Fruit fly (Drosophila melanogaster) whole organism, embryonic: ENCODE data around the gene CG18598.

ENCODE experiments used
- Adf1 ChIP-seq: fragments of 200-800 bp; sonication (Bioruptor generic); IDR thresholded peaks from 2 replicates; pipeline ENCODE4 v1.3.6; 2022; ENCODE audit warnings: missing biosample characterization, missing genetic modification characterization
- Atf-2 ChIP-seq: fragments of 200-800 bp; sonication (Bioruptor generic); optimal IDR thresholded peaks from 2 replicates; lab custom pipeline; 2016; ENCODE audit warnings: missing biosample characterization, missing genetic modification characterization
- B-H2 ChIP-seq: fragments of 200-800 bp; sonication (Bioruptor generic); optimal IDR thresholded peaks from 2 replicates; lab custom pipeline; 2018; ENCODE audit warnings: missing biosample characterization, mild to moderate bottlenecking, missing genetic modification characterization
- CG10147 ChIP-seq: fragments of 200-800 bp; sonication (Bioruptor generic); optimal IDR thresholded peaks from 2 replicates; lab custom pipeline; 2019; ENCODE audit warnings: missing biosample characterization, mild to moderate bottlenecking, missing genetic modification characterization, moderate library complexity
- CG10565 ChIP-seq: fragments of 200-800 bp; sonication (Bioruptor generic); optimal IDR thresholded peaks from 3 replicates; lab custom pipeline; 2016; ENCODE audit warnings: missing biosample characterization, mild to moderate bottlenecking, missing genetic modification characterization
- CG10979 ChIP-seq: fragments of 200-800 bp; sonication (Bioruptor generic); optimal IDR thresholded peaks from 2 replicates; lab custom pipeline; 2018; ENCODE audit warnings: missing biosample characterization, mild to moderate bottlenecking, missing genetic modification characterization, moderate library complexity
- CG12659 ChIP-seq: fragments of 200-800 bp; sonication (Bioruptor generic); optimal IDR thresholded peaks from 3 replicates; lab custom pipeline; 2017; ENCODE audit warnings: mild to moderate bottlenecking, missing biosample characterization, missing genetic modification reagents, missing genetic modification characterization
- CG13424 ChIP-seq: fragments of 200-800 bp; sonication (Bioruptor generic); optimal IDR thresholded peaks from 2 replicates; lab custom pipeline; 2019; ENCODE audit warnings: missing biosample characterization, mild to moderate bottlenecking, missing genetic modification characterization, moderate library complexity
- CG13894 ChIP-seq: fragments of 200-800 bp; sonication (Bioruptor generic); optimal IDR thresholded peaks from 3 replicates; lab custom pipeline; 2018; ENCODE audit warnings: missing biosample characterization, mild to moderate bottlenecking, missing genetic modification characterization, moderate library complexity
- CG17385 ChIP-seq: fragments of 200-800 bp; sonication (Bioruptor generic); optimal IDR thresholded peaks from 3 replicates; lab custom pipeline; 2018; ENCODE audit warnings: missing biosample characterization, mild to moderate bottlenecking, missing genetic modification characterization
- CG17612 ChIP-seq: fragments of 200-800 bp; sonication (Bioruptor generic); IDR thresholded peaks from 2 replicates; pipeline ENCODE4 v1.3.6; 2022; ENCODE audit warnings: missing biosample characterization, missing genetic modification characterization
- CG30431 ChIP-seq: fragments of 200-800 bp; sonication (Bioruptor generic); optimal IDR thresholded peaks from 2 replicates; lab custom pipeline; 2017; ENCODE audit warnings: missing biosample characterization, missing genetic modification characterization
- CG34376 ChIP-seq: fragments of 200-800 bp; sonication (Bioruptor generic); optimal IDR thresholded peaks from 2 replicates; lab custom pipeline; 2018; ENCODE audit warnings: missing biosample characterization, mild to moderate bottlenecking, missing genetic modification characterization
- CG34422 ChIP-seq: fragments of 200-800 bp; sonication (Bioruptor generic); IDR thresholded peaks from 3 replicates; pipeline ENCODE4 v1.3.6; 2022; ENCODE audit warnings: missing biosample characterization, missing genetic modification characterization
- CG4854 ChIP-seq: fragments of 200-800 bp; sonication (Bioruptor generic); optimal IDR thresholded peaks from 2 replicates; lab custom pipeline; 2016; ENCODE audit warnings: missing biosample characterization, missing genetic modification characterization, inconsistent platforms
- CG5953 ChIP-seq: fragments of 200-800 bp; sonication (Bioruptor generic); IDR thresholded peaks from 2 replicates; pipeline ENCODE4 v1.3.6; 2022; ENCODE audit warnings: missing biosample characterization, missing genetic modification characterization
- CG6765 ChIP-seq: fragments of 200-800 bp; sonication (Bioruptor generic); optimal IDR thresholded peaks from 3 replicates; lab custom pipeline; 2017; ENCODE audit warnings: missing biosample characterization, mild to moderate bottlenecking, missing genetic modification characterization
- CG6813 ChIP-seq: fragments of 200-800 bp; sonication (Bioruptor generic); optimal IDR thresholded peaks from 2 replicates; lab custom pipeline; 2017; ENCODE audit warnings: missing biosample characterization, missing genetic modification characterization, mild to moderate bottlenecking, moderate library complexity, missing genetic modification reagents
- CG7556 ChIP-seq: fragments of 200-800 bp; sonication (Bioruptor generic); optimal IDR thresholded peaks from 2 replicates; lab custom pipeline; 2017; ENCODE audit warnings: missing biosample characterization, mild to moderate bottlenecking, missing genetic modification characterization
- CG7745 ChIP-seq: fragments of 200-800 bp; sonication (Bioruptor generic); optimal IDR thresholded peaks from 2 replicates; lab custom pipeline; 2018; ENCODE audit warnings: missing biosample characterization, mild to moderate bottlenecking, missing genetic modification characterization, moderate library complexity
- CG7786 ChIP-seq: fragments of 200-800 bp; sonication (Bioruptor generic); optimal IDR thresholded peaks from 2 replicates; lab custom pipeline; 2016; ENCODE audit warnings: missing biosample characterization, missing genetic modification characterization
- CG8765 ChIP-seq: fragments of 200-800 bp; sonication (Bioruptor generic); IDR thresholded peaks from 2 replicates; pipeline ENCODE4 v1.3.6; 2022; ENCODE audit warnings: missing biosample characterization, missing genetic modification characterization
- CG8924 ChIP-seq: fragments of 200-800 bp; optimal IDR thresholded peaks from 3 replicates; lab custom pipeline; 2019; ENCODE audit warnings: missing biosample characterization, mild to moderate bottlenecking, missing genetic modification characterization, moderate library complexity
- CG9727 ChIP-seq: fragments of 200-800 bp; sonication (Bioruptor generic); optimal IDR thresholded peaks from 3 replicates; lab custom pipeline; 2017; ENCODE audit warnings: missing biosample characterization, mild to moderate bottlenecking, missing genetic modification characterization
- CTCF ChIP-seq: fragments of 200-800 bp; sonication (Bioruptor generic); optimal IDR thresholded peaks from 2 replicates; lab custom pipeline; 2017; ENCODE audit warnings: missing biosample characterization, mild to moderate bottlenecking, missing genetic modification characterization, moderate library complexity
- Chrac-16 ChIP-seq: fragments of 200-800 bp; sonication (Bioruptor generic); optimal IDR thresholded peaks from 3 replicates; lab custom pipeline; 2016; ENCODE audit warnings: missing biosample characterization, missing genetic modification characterization
- D19B ChIP-seq: fragments of 200-800 bp; sonication (Bioruptor generic); optimal IDR thresholded peaks from 2 replicates; lab custom pipeline; 2017; ENCODE audit warnings: missing biosample characterization, mild to moderate bottlenecking, missing genetic modification characterization
- Dip3 ChIP-seq: fragments of 200-800 bp; sonication (Bioruptor generic); optimal IDR thresholded peaks from 3 replicates; lab custom pipeline; 2016; ENCODE audit warnings: missing biosample characterization, missing genetic modification characterization
- HmgD ChIP-seq: fragments of 200-800 bp; sonication (Bioruptor generic); optimal IDR thresholded peaks from 3 replicates; lab custom pipeline; 2016; ENCODE audit warnings: missing biosample characterization, missing genetic modification characterization
- HmgZ ChIP-seq: fragments of 200-800 bp; sonication (Bioruptor generic); optimal IDR thresholded peaks from 2 replicates; lab custom pipeline; 2018; ENCODE audit warnings: missing biosample characterization, mild to moderate bottlenecking, missing genetic modification characterization
- MTF-1 ChIP-seq: fragments of 200-800 bp; sonication (Bioruptor generic); optimal IDR thresholded peaks from 2 replicates; lab custom pipeline; 2018; ENCODE audit warnings: missing biosample characterization, mild to moderate bottlenecking, missing genetic modification characterization, borderline replicate concordance
- Neu2 ChIP-seq: fragments of 200-800 bp; sonication (Bioruptor generic); optimal IDR thresholded peaks from 3 replicates; lab custom pipeline; 2016; ENCODE audit warnings: missing biosample characterization, missing genetic modification characterization, borderline replicate concordance
- ase ChIP-seq: fragments of 200-800 bp; sonication (Bioruptor generic); IDR thresholded peaks from 3 replicates; pipeline ENCODE4 v1.3.6; 2022; ENCODE audit warnings: missing biosample characterization, missing genetic modification characterization
- bsh ChIP-seq, 2 experiments: fragments of 200-800 bp; sonication (Bioruptor generic); optimal IDR thresholded peaks; 2 replicates each; lab custom pipeline; 2017 to 2018; ENCODE audit warnings: mild to moderate bottlenecking in 2 of 2, missing biosample characterization in 2 of 2, missing genetic modification characterization in 2 of 2, moderate library complexity in 1 of 2
- ems ChIP-seq: fragments of 200-800 bp; sonication (Bioruptor generic); optimal IDR thresholded peaks from 3 replicates; lab custom pipeline; 2016; ENCODE audit warnings: missing biosample characterization, missing genetic modification characterization
- en ChIP-seq: fragments of 200-800 bp; sonication (Bioruptor generic); optimal IDR thresholded peaks from 2 replicates; lab custom pipeline; 2016; ENCODE audit warnings: missing biosample characterization, missing genetic modification characterization
- fd3F ChIP-seq: fragments of 200-800 bp; sonication (Bioruptor generic); optimal IDR thresholded peaks from 2 replicates; lab custom pipeline; 2018; ENCODE audit warnings: missing biosample characterization, mild to moderate bottlenecking, missing genetic modification characterization, moderate library complexity
- lmd ChIP-seq: fragments of 200-800 bp; sonication (Bioruptor generic); IDR thresholded peaks from 2 replicates; pipeline ENCODE4 v1.3.6; 2022; ENCODE audit warnings: missing biosample characterization, missing genetic modification characterization
- mld ChIP-seq: fragments of 200-800 bp; sonication (Bioruptor generic); IDR thresholded peaks from 3 replicates; pipeline ENCODE4 v1.3.6; 2022; ENCODE audit warnings: missing biosample characterization, missing genetic modification characterization; ENCODE audit not compliant: partially characterized antibody
- odd ChIP-seq: fragments of 200-800 bp; sonication (Bioruptor generic); optimal IDR thresholded peaks from 2 replicates; lab custom pipeline; 2017; ENCODE audit warnings: missing biosample characterization, mild to moderate bottlenecking, missing genetic modification characterization
- org-1 ChIP-seq: fragments of 200-800 bp; sonication (Bioruptor generic); optimal IDR thresholded peaks from 2 replicates; lab custom pipeline; 2017; ENCODE audit warnings: missing biosample characterization, missing genetic modification characterization
- pho ChIP-seq: fragments of 200-800 bp; sonication (Bioruptor generic); optimal IDR thresholded peaks from 2 replicates; lab custom pipeline; 2016; ENCODE audit warnings: missing biosample characterization, missing genetic modification characterization
- pnt ChIP-seq: fragments of 200-800 bp; sonication (Bioruptor generic); optimal IDR thresholded peaks from 3 replicates; lab custom pipeline; 2016; ENCODE audit warnings: missing biosample characterization, missing genetic modification characterization
- run ChIP-seq: fragments of 200-800 bp; sonication (Bioruptor generic); optimal IDR thresholded peaks from 3 replicates; lab custom pipeline; 2018; ENCODE audit warnings: missing biosample characterization, mild to moderate bottlenecking, missing genetic modification characterization
- salm ChIP-seq: fragments of 200-800 bp; sonication (Bioruptor generic); optimal IDR thresholded peaks from 2 replicates; lab custom pipeline; 2018; ENCODE audit warnings: missing biosample characterization, mild to moderate bottlenecking, missing genetic modification characterization
- scrt ChIP-seq: fragments of 200-800 bp; sonication (Bioruptor generic); optimal IDR thresholded peaks from 2 replicates; lab custom pipeline; 2018; ENCODE audit warnings: missing biosample characterization, mild to moderate bottlenecking, missing genetic modification characterization, moderate library complexity
- slp2 ChIP-seq: fragments of 200-800 bp; sonication (Bioruptor generic); optimal IDR thresholded peaks from 2 replicates; lab custom pipeline; 2016; ENCODE audit warnings: missing biosample characterization, missing genetic modification characterization
- so ChIP-seq: fragments of 200-800 bp; sonication (Bioruptor generic); IDR thresholded peaks from 3 replicates; pipeline ENCODE4 v1.3.6; 2022; ENCODE audit warnings: missing biosample characterization, missing genetic modification characterization
- ssp ChIP-seq: fragments of 200-800 bp; sonication (Bioruptor generic); IDR thresholded peaks from 2 replicates; pipeline ENCODE4 v1.3.6; 2022; ENCODE audit warnings: missing biosample characterization, missing genetic modification characterization
- tap ChIP-seq: fragments of 200-800 bp; optimal IDR thresholded peaks from 3 replicates; lab custom pipeline; 2019; ENCODE audit warnings: missing biosample characterization, mild to moderate bottlenecking, missing genetic modification characterization, moderate library complexity
- zf30C ChIP-seq: fragments of 200-800 bp; sonication (Bioruptor generic); optimal IDR thresholded peaks from 3 replicates; lab custom pipeline; 2018; ENCODE audit warnings: missing biosample characterization, mild to moderate bottlenecking, missing genetic modification characterization

CG18598 gene

DNA sequence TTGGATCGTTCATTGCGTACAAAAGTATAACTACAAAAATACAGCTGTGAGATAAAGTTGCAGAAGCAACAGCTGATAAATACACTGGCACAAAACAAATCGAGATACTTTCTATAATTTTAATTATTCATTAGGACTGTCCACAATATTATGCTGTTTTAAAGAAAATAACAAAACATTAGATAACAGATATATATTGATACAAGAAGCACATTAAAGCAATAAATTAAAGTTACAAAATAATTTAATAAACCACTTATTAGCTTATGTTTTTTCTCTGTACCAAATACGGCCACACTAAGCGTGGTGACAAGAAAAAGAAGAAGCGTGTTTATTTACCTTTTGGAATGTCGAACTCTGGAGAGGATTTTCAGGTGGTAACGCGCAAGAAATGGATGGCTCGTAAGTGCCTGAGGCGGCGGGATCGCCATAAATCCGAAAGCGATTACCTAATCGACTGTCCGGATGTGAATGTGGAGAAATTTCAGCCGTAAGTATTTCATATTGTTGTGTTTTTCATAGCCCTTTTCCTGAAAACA lies 30.6 kb upstream of the CG18598 start, which contains the start of the genes CG7988 and CG7183 (continued):
- TF ChIP-seq slp2 (peak; percentile 86), org-1 (GFP tag; lab: Kevin White, UChicago) (peak; percentile 93), CG10147 (GFP tag; lab: Kevin White, UChicago) (peak; percentile 95), ase (GFP tag; lab: Robert Waterston, UW) (peak; percentile 98), CG34376 (peak; percentile 88), Dip3 (GFP tag; lab: Kevin White, UChicago) (peak; percentile 94), Neu2 (GFP tag; lab: Kevin White, UChicago) (peak; percentile 66), fd3F (peak; percentile 98), en (GFP tag; lab: Kevin White, UChicago) (peak; percentile 85), CG10979 (peak; percentile 98), HmgD (GFP tag; lab: Kevin White, UChicago) (peak; percentile 31), CG8765 (GFP tag; lab: Robert Waterston, UW) (peak; percentile 95), bsh (GFP tag; optimal IDR thresholded peaks at IDR 0.05; lab: Kevin White, UChicago) (peak; percentile 81 to 99), CG8924 (peak; percentile 98), zf30C (GFP tag; lab: Kevin White, UChicago) (peak; percentile 99), CG6765 (peak; percentile 87), CG17612 (GFP tag; lab: Robert Waterston, UW) (peak; percentile 97), mld (GFP tag; lab: Robert Waterston, UW) (no peak), CG13424 (tag; lab: Kevin White, UChicago) (peak; percentile 99), HmgZ (tag; lab: Kevin White, UChicago) (peak; percentile 97), CG12659 (peak; percentile 98), ems (GFP tag; lab: Kevin White, UChicago) (peak; percentile 93), so (GFP tag; lab: Robert Waterston, UW) (peak; percentile 97), CG7556 (GFP tag; lab: Kevin White, UChicago) (peak; percentile 97), CG6813 (peak; percentile 84), run (tag; lab: Kevin White, UChicago) (peak; percentile 94), CG17385 (GFP tag; lab: Kevin White, UChicago) (peak; percentile 100), CG4854 (GFP tag; lab: Kevin White, UChicago) (peak; percentile 92), pho (GFP tag; lab: Kevin White, UChicago) (peak; percentile 95), salm (peak; percentile 97), D19B (GFP tag; lab: Kevin White, UChicago) (peak; percentile 79), pnt (GFP tag; lab: Kevin White, UChicago) (peak; percentile 95), Chrac-16 (GFP tag; lab: Kevin White, UChicago) (peak; percentile 98), CG34422 (GFP tag; lab: Robert Waterston, UW) (peak; percentile 99), odd (GFP tag; lab: Kevin White, UChicago) (no peak), CG30431 (GFP tag; lab: Kevin White, UChicago) (peak; percentile 91), ssp (GFP tag; lab: Robert Waterston, UW) (peak; percentile 95), CG5953 (GFP tag; lab: Robert Waterston, UW) (peak; percentile 93), lmd (GFP tag; lab: Robert Waterston, UW) (peak; percentile 99), Atf-2 (GFP tag; lab: Kevin White, UChicago) (peak; percentile 96), CG13894 (tag; lab: Kevin White, UChicago) (peak; percentile 95), scrt (peak; percentile 89), B-H2 (peak; percentile 96), tap (tag; lab: Kevin White, UChicago) (peak; percentile 97), Adf1 (GFP tag; lab: Robert Waterston, UW) (peak; percentile 86), MTF-1 (GFP tag; lab: Kevin White, UChicago) (peak; percentile 84), CG10565 (GFP tag; lab: Kevin White, UChicago) (peak; percentile 87), CG7745 (tag; lab: Kevin White, UChicago) (peak; percentile 90), CG7786 (GFP tag; lab: Kevin White, UChicago) (peak; percentile 93), CG9727 (GFP tag; lab: Kevin White, UChicago) (peak; percentile 98), CTCF (GFP tag; lab: Kevin White, UChicago) (peak; percentile 60)
